Worm (Caenorhabditis elegans): Measurements from ENCODE around the gene tmc-1.

Gene tmc-1

ce11 chrX:1202638-1203037 lies 40.6 kb downstream of the tmc-1 start (continued):
- no peak for TF ChIP-seq ekl-4 (GFP tag; IDR thresholded peaks at IDR 0.05)
- TF ChIP-seq unc-62 (GFP tag; optimal IDR thresholded peaks at IDR 0.05) = no peak
- TF ChIP-seq nhr-90 (tag; optimal IDR thresholded peaks at IDR 0.05) = no peak
- 0 out of 2 replicates have a peak, but pooled peaks have one; percentile 12 for TF ChIP-seq dox-1 (GFP tag; IDR thresholded peaks at IDR 0.05)
- TF ChIP-seq zfh-2 (GFP tag; conservative IDR thresholded peaks at IDR 0.05) = peak; percentile 86
- TF ChIP-seq him-1 (tag; optimal IDR thresholded peaks at IDR 0.05) = no peak
- TF ChIP-seq akir-1 (GFP tag; optimal IDR thresholded peaks at IDR 0.05) = no peak
- TF ChIP-seq T07F8.4 (tag; optimal IDR thresholded peaks at IDR 0.05) = no peak
- no peak for TF ChIP-seq snpc-1.3 (tag; optimal IDR thresholded peaks at IDR 0.05; ENCODE audit: insufficient read depth)
- no peak for TF ChIP-seq lin-26 (GFP tag; IDR thresholded peaks at IDR 0.05)

ce11 chrX:1206029-1206428 lies 44.0 kb downstream of the tmc-1 start, which contains the start of gene T13G4.7:
Gene T13G4.7 (minus strand): TSS chrX:1206129.
- no peak for TF ChIP-seq F22D6.2 (tag; optimal IDR thresholded peaks at IDR 0.05)
- no peak for TF ChIP-seq nhr-80 (tag; optimal IDR thresholded peaks at IDR 0.05)
- TF ChIP-seq tbx-9 (tag; optimal IDR thresholded peaks at IDR 0.05; ENCODE audit: borderline replicate concordance) = no peak
- TF ChIP-seq hmg-20 (GFP tag; IDR thresholded peaks at IDR 0.05) = no peak

- peak; percentile 54 for TF ChIP-seq D2030.7 (GFP tag; IDR thresholded peaks at IDR 0.05)
- TF ChIP-seq B0035.1 (tag; optimal IDR thresholded peaks at IDR 0.05) = no peak
- TF ChIP-seq die-1 (tag; optimal IDR thresholded peaks at IDR 0.05) = peak; percentile 47
- no peak for TF ChIP-seq nhr-90 (tag; optimal IDR thresholded peaks at IDR 0.05)
- no peak for TF ChIP-seq B0336.3 (GFP tag; IDR thresholded peaks at IDR 0.05)
- peak; percentile 4 for TF ChIP-seq him-1 (tag; optimal IDR thresholded peaks at IDR 0.05)
- 0 out of 2 replicates have a peak, but pooled peaks have one; percentile 35 for TF ChIP-seq lin-26 (GFP tag; IDR thresholded peaks at IDR 0.05)
- TF ChIP-seq let-607 (tag; optimal IDR thresholded peaks at IDR 0.05) = peak in 1 of 2 experiments; percentile 3
- peak; percentile 51 for TF ChIP-seq B0261.1 (tag; optimal IDR thresholded peaks at IDR 0.05)
- TF ChIP-seq rpc-1 (optimal IDR thresholded peaks at IDR 0.05) = peak; percentile 82
- peak; percentile 93 for TF ChIP-seq rpc-1 (tag; optimal IDR thresholded peaks at IDR 0.05)
- no peak for TF ChIP-seq atf-7 (tag; optimal IDR thresholded peaks at IDR 0.05)
- peak; percentile 79 for TF ChIP-seq tbp1 (GFP tag; optimal IDR thresholded peaks at IDR 0.05)
- TF ChIP-seq ztf-18 (tag; optimal IDR thresholded peaks at IDR 0.05) = peak; percentile 23
- TF ChIP-seq T07F8.4 (tag; optimal IDR thresholded peaks at IDR 0.05) = no peak
These were observed 45.9 kb downstream of the tmc-1 start for ce11 chrX:1207915-1208314.

- TF ChIP-seq tbx-9 (tag; optimal IDR thresholded peaks at IDR 0.05; ENCODE audit: borderline replicate concordance) = no peak
- no peak for TF ChIP-seq mel-28 (tag; optimal IDR thresholded peaks at IDR 0.05; ENCODE audit: borderline replicate concordance)
- no peak for TF ChIP-seq ekl-4 (GFP tag; IDR thresholded peaks at IDR 0.05)
- TF ChIP-seq D2030.7 (GFP tag; IDR thresholded peaks at IDR 0.05) = no peak
- TF ChIP-seq snpc-1.1 (tag; optimal IDR thresholded peaks at IDR 0.05; ENCODE audit: insufficient read depth) = no peak
- TF ChIP-seq B0019.2 (GFP tag; conservative IDR thresholded peaks at IDR 0.05) = no peak
- TF ChIP-seq nhr-80 (tag; optimal IDR thresholded peaks at IDR 0.05) = no peak
- no peak for TF ChIP-seq dox-1 (GFP tag; IDR thresholded peaks at IDR 0.05)
- TF ChIP-seq hsf-1 (GFP tag; IDR thresholded peaks at IDR 0.05) = no peak
- no peak for TF ChIP-seq ztf-18 (tag; optimal IDR thresholded peaks at IDR 0.05)
- TF ChIP-seq aptf-2 (GFP tag; conservative IDR thresholded peaks at IDR 0.05) = no peak
- TF ChIP-seq ceh-100 (GFP tag; IDR thresholded peaks at IDR 0.05) = no peak
These were observed 47.1 kb downstream of the tmc-1 start, which contains the start of gene C46H3.1 for ce11 chrX:1209096-1209495. Gene C46H3.1 (plus strand): TSS chrX:1209396.

ce11 chrX:1213136-1213535 lies 51.1 kb downstream of the tmc-1 start:
- TF ChIP-seq madf-3 (GFP tag; IDR thresholded peaks at IDR 0.05) (peak; percentile 14; the same call in 1 of the 2 replicates), hrde-1 (tag; optimal IDR thresholded peaks at IDR 0.05; ENCODE audit: borderline replicate concordance) (no peak), repo-1 (tag; optimal IDR thresholded peaks at IDR 0.05) (no peak), zfh-2 (GFP tag; conservative IDR thresholded peaks at IDR 0.05) (peak; percentile 81), egrh-3 (GFP tag; IDR thresholded peaks at IDR 0.05) (peak; percentile 34; the same call in 1 of the 2 replicates)

All from whole organism, young adult.